In the genomic region with DNA sequence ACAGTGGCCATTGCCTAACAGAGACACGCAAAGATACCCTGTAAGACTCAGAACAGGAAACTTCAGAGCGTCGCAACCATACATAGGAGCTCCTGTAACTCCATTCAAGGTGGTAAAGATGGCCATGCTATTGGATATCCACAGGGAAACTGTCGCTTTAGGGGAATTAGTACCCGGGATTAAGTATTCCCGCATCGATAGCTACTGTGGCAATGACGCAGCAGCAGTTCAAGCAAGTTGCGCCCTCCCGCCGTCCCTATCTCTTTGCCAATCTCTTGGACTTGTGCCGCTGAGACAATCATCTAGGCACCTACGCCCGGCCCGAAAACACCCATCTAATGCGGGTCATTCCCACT, we compare ENCODE assay signal across 1 fruit fly cellular context.
TF ChIP-seq lines count a peak whose summit lies in the region.

No protein-coding gene starts in this region.

TF ChIP-seq in whole organism, embryonic, 481 proteins besides CTCF, POLR2A, EP300 and RAD21 (continued from another document and continues in another):
- TF ChIP-seq repo (GFP tag; optimal IDR thresholded peaks at IDR 0.05; lab: Kevin White, UChicago) = no peak
- no peak for TF ChIP-seq zen2 (GFP tag; IDR thresholded peaks at IDR 0.05; lab: Robert Waterston, UW; ENCODE audit: partially characterized antibody)
- peak; percentile 11 for TF ChIP-seq Chrac-16 (GFP tag; optimal IDR thresholded peaks at IDR 0.05; lab: Kevin White, UChicago)
- peak; percentile 21 for TF ChIP-seq CG9437 (GFP tag; optimal IDR thresholded peaks at IDR 0.05; lab: Kevin White, UChicago)
- peak; percentile 58 for TF ChIP-seq eyg (GFP tag; optimal IDR thresholded peaks at IDR 0.05; lab: Kevin White, UChicago)
- peak; percentile 55 for TF ChIP-seq CG11247 (GFP tag; IDR thresholded peaks at IDR 0.05; lab: Robert Waterston, UW)
- peak; percentile 50 for TF ChIP-seq CG17359 (tag; optimal IDR thresholded peaks at IDR 0.05; lab: Kevin White, UChicago)
- peak; percentile 75 for TF ChIP-seq esg (GFP tag; conservative IDR thresholded peaks at IDR 0.05; lab: Robert Waterston, UW)
- TF ChIP-seq CG31365 (tag; optimal IDR thresholded peaks at IDR 0.05; lab: Kevin White, UChicago) = no peak
- TF ChIP-seq eve (GFP tag; optimal IDR thresholded peaks at IDR 0.05; lab: Kevin White, UChicago) = no peak
- TF ChIP-seq rib (GFP tag; IDR thresholded peaks at IDR 0.05; lab: Robert Waterston, UW) = peak; percentile 74
- no peak for TF ChIP-seq pita (GFP tag; optimal IDR thresholded peaks at IDR 0.05; lab: Kevin White, UChicago)
- TF ChIP-seq Hand (GFP tag; optimal IDR thresholded peaks at IDR 0.05; lab: Kevin White, UChicago) = peak; percentile 66
- 0 out of 2 replicates have a peak, but pooled peaks have one; percentile 21 for TF ChIP-seq CG31224 (GFP tag; IDR thresholded peaks at IDR 0.05; lab: Robert Waterston, UW)
- peak; percentile 43 for TF ChIP-seq scrt (GFP tag; optimal IDR thresholded peaks at IDR 0.05; lab: Kevin White, UChicago)
- no peak for TF ChIP-seq knrl (GFP tag; IDR thresholded peaks at IDR 0.05; lab: Robert Waterston, UW; ENCODE audit: partially characterized antibody)
- no peak for TF ChIP-seq zf30C (GFP tag; optimal IDR thresholded peaks at IDR 0.05; lab: Kevin White, UChicago)
- peak; percentile 79 for TF ChIP-seq Atf6 (GFP tag; IDR thresholded peaks at IDR 0.05; lab: Robert Waterston, UW)
- no peak for TF ChIP-seq kah (GFP tag; optimal IDR thresholded peaks at IDR 0.05; lab: Kevin White, UChicago)
- peak; percentile 25; the same call in 1 of the 2 replicates for TF ChIP-seq onecut (GFP tag; IDR thresholded peaks at IDR 0.05; lab: Robert Waterston, UW)
- peak; percentile 63; the same call in 2 of the 3 replicates for TF ChIP-seq CG7357 (GFP tag; IDR thresholded peaks at IDR 0.05; lab: Robert Waterston, UW)
- TF ChIP-seq CG6654 (GFP tag; optimal IDR thresholded peaks at IDR 0.05; lab: Kevin White, UChicago) = no peak
- peak; percentile 26 for TF ChIP-seq Atf-2 (GFP tag; optimal IDR thresholded peaks at IDR 0.05; lab: Kevin White, UChicago)
- TF ChIP-seq Ada2b (GFP tag; IDR thresholded peaks at IDR 0.05; lab: Robert Waterston, UW) = peak; percentile 76
- TF ChIP-seq run (tag; optimal IDR thresholded peaks at IDR 0.05; lab: Kevin White, UChicago) = no peak
- peak; percentile 49 for TF ChIP-seq phol (tag; optimal IDR thresholded peaks at IDR 0.05; lab: Kevin White, UChicago)
- peak; percentile 77 for TF ChIP-seq sob (GFP tag; IDR thresholded peaks at IDR 0.05; lab: Robert Waterston, UW)
- TF ChIP-seq hbn (GFP tag; IDR thresholded peaks at IDR 0.05; lab: Robert Waterston, UW; ENCODE audit: partially characterized antibody) = no peak
- peak; percentile 46 for TF ChIP-seq ATbp (GFP tag; optimal IDR thresholded peaks at IDR 0.05; lab: Kevin White, UChicago)
- peak; percentile 16 for TF ChIP-seq CG10274 (GFP tag; optimal IDR thresholded peaks at IDR 0.05; lab: Kevin White, UChicago)
- TF ChIP-seq CG17568 (GFP tag; optimal IDR thresholded peaks at IDR 0.05; lab: Kevin White, UChicago) = no peak
- TF ChIP-seq nmo (GFP tag; optimal IDR thresholded peaks at IDR 0.05; lab: Kevin White, UChicago) = peak; percentile 52
- no peak for TF ChIP-seq Asciz (GFP tag; optimal IDR thresholded peaks at IDR 0.05; lab: Kevin White, UChicago)
- TF ChIP-seq B-H2 (GFP tag; optimal IDR thresholded peaks at IDR 0.05; lab: Kevin White, UChicago) = no peak
- TF ChIP-seq seq (GFP tag; IDR thresholded peaks at IDR 0.05; lab: Robert Waterston, UW) = peak; percentile 66
- peak; percentile 9 for TF ChIP-seq ERR (GFP tag; optimal IDR thresholded peaks at IDR 0.05; lab: Kevin White, UChicago)
- 0 out of 2 replicates have a peak, but pooled peaks have one; percentile 38 for TF ChIP-seq Gsc (GFP tag; IDR thresholded peaks at IDR 0.05; lab: Robert Waterston, UW)
- TF ChIP-seq dmrt99B (tag; optimal IDR thresholded peaks at IDR 0.05; lab: Kevin White, UChicago) = peak; percentile 69
- no peak for TF ChIP-seq CG6254 (GFP tag; optimal IDR thresholded peaks at IDR 0.05; lab: Kevin White, UChicago)
- no peak for TF ChIP-seq CrebB (tag; optimal IDR thresholded peaks at IDR 0.05; lab: Kevin White, UChicago)
- peak; percentile 5 for TF ChIP-seq CG11723 (GFP tag; optimal IDR thresholded peaks at IDR 0.05; lab: Kevin White, UChicago)
- peak; percentile 68 for TF ChIP-seq CG13296 (GFP tag; optimal IDR thresholded peaks at IDR 0.05; lab: Kevin White, UChicago)
- peak; percentile 43 for TF ChIP-seq CG10979 (tag; optimal IDR thresholded peaks at IDR 0.05; lab: Kevin White, UChicago)
- peak; percentile 49 for TF ChIP-seq CG9727 (GFP tag; optimal IDR thresholded peaks at IDR 0.05; lab: Kevin White, UChicago)
- TF ChIP-seq CG1603 (tag; optimal IDR thresholded peaks at IDR 0.05; lab: Kevin White, UChicago) = peak; percentile 62
- TF ChIP-seq cato (GFP tag; optimal IDR thresholded peaks at IDR 0.05; lab: Kevin White, UChicago; ENCODE audit: borderline replicate concordance) = no peak
- no peak for TF ChIP-seq fru (optimal IDR thresholded peaks at IDR 0.05; lab: Kevin White, UChicago)
- no peak for TF ChIP-seq CG15601 (tag; optimal IDR thresholded peaks at IDR 0.05; lab: Kevin White, UChicago)
- TF ChIP-seq CG12219 (GFP tag; optimal IDR thresholded peaks at IDR 0.05; lab: Kevin White, UChicago) = peak; percentile 48
- TF ChIP-seq lov (optimal IDR thresholded peaks at IDR 0.05; lab: Kevin White, UChicago) = no peak
- TF ChIP-seq lov (GFP tag; IDR thresholded peaks at IDR 0.05; lab: Robert Waterston, UW) = no peak
- TF ChIP-seq chm (GFP tag; IDR thresholded peaks at IDR 0.05; lab: Robert Waterston, UW) = 0 out of 2 replicates have a peak, but pooled peaks have one; percentile 38
- no peak for TF ChIP-seq ac (GFP tag; optimal IDR thresholded peaks at IDR 0.05; lab: Kevin White, UChicago)
- TF ChIP-seq p53 (GFP tag; optimal IDR thresholded peaks at IDR 0.05; lab: Kevin White, UChicago) = no peak
- no peak for TF ChIP-seq Hr39 (optimal IDR thresholded peaks at IDR 0.05; lab: Kevin White, UChicago)
- TF ChIP-seq CG18764 (GFP tag; optimal IDR thresholded peaks at IDR 0.05; lab: Kevin White, UChicago) = no peak
- TF ChIP-seq Dp (GFP tag; optimal IDR thresholded peaks at IDR 0.05; lab: Kevin White, UChicago) = no peak
- TF ChIP-seq tgo (GFP tag; IDR thresholded peaks at IDR 0.05; lab: Robert Waterston, UW) = peak; percentile 78
- no peak for TF ChIP-seq ftz-f1 (GFP tag; optimal IDR thresholded peaks at IDR 0.05; lab: Kevin White, UChicago)
- TF ChIP-seq sisA (GFP tag; IDR thresholded peaks at IDR 0.05; lab: Robert Waterston, UW) = peak; percentile 69
- peak; percentile 63; the same call in 2 of the 4 replicates for TF ChIP-seq Gug (GFP tag; IDR thresholded peaks at IDR 0.05; lab: Robert Waterston, UW)
- TF ChIP-seq MTF-1 (GFP tag; optimal IDR thresholded peaks at IDR 0.05; lab: Kevin White, UChicago; ENCODE audit: borderline replicate concordance) = no peak
- TF ChIP-seq CG7786 (GFP tag; optimal IDR thresholded peaks at IDR 0.05; lab: Kevin White, UChicago) = peak; percentile 47
- TF ChIP-seq Ets65A (GFP tag; lab: Kevin White, UChicago) = peak; percentile 92
- peak; percentile 84 for TF ChIP-seq CG10543 (GFP tag; optimal IDR thresholded peaks at IDR 0.05; lab: Kevin White, UChicago)
- peak; percentile 89 for TF ChIP-seq dysf (GFP tag; IDR thresholded peaks at IDR 0.05; lab: Robert Waterston, UW)
- no peak for TF ChIP-seq Dll (GFP tag; IDR thresholded peaks at IDR 0.05; lab: Robert Waterston, UW; ENCODE audit: partially characterized antibody)
- peak; percentile 53 for TF ChIP-seq HmgZ (tag; optimal IDR thresholded peaks at IDR 0.05; lab: Kevin White, UChicago)
- no peak for TF ChIP-seq CG8359 (GFP tag; optimal IDR thresholded peaks at IDR 0.05; lab: Kevin White, UChicago; ENCODE audit: borderline replicate concordance)
- TF ChIP-seq Sox100B (GFP tag; optimal IDR thresholded peaks at IDR 0.05; lab: Kevin White, UChicago) = no peak
- TF ChIP-seq Blimp-1 (GFP tag; optimal IDR thresholded peaks at IDR 0.05; lab: Kevin White, UChicago) = peak; percentile 40
- peak; percentile 80 for TF ChIP-seq vvl (GFP tag; IDR thresholded peaks at IDR 0.05; lab: Robert Waterston, UW)
- TF ChIP-seq Lhr (GFP tag; optimal IDR thresholded peaks at IDR 0.05; lab: Kevin White, UChicago) = no peak
- peak; percentile 43 for TF ChIP-seq CG10209 (GFP tag; optimal IDR thresholded peaks at IDR 0.05; lab: Kevin White, UChicago)
- peak; percentile 42 for TF ChIP-seq tin (GFP tag; optimal IDR thresholded peaks at IDR 0.05; lab: Kevin White, UChicago)
- TF ChIP-seq CG16815 (GFP tag; optimal IDR thresholded peaks at IDR 0.05; lab: Kevin White, UChicago) = peak; percentile 16
- TF ChIP-seq Hr78 (GFP tag; optimal IDR thresholded peaks at IDR 0.05; lab: Kevin White, UChicago) = peak in 1 of 2 experiments; percentile 24
- TF ChIP-seq Med (GFP tag; lab: Kevin White, UChicago) = peak; percentile 95
- TF ChIP-seq slou (GFP tag; optimal IDR thresholded peaks at IDR 0.05; lab: Kevin White, UChicago) = no peak
- peak; percentile 48 for TF ChIP-seq Sox102F (GFP tag; optimal IDR thresholded peaks at IDR 0.05; lab: Kevin White, UChicago)
- TF ChIP-seq CG30403 (GFP tag; optimal IDR thresholded peaks at IDR 0.05; lab: Kevin White, UChicago) = peak; percentile 57
- no peak for TF ChIP-seq Vsx1 (GFP tag; optimal IDR thresholded peaks at IDR 0.05; lab: Kevin White, UChicago)
- no peak for TF ChIP-seq sim (GFP tag; IDR thresholded peaks at IDR 0.05; lab: Robert Waterston, UW)
- peak; percentile 68 for TF ChIP-seq NFAT (GFP tag; IDR thresholded peaks at IDR 0.05; lab: Robert Waterston, UW)
- TF ChIP-seq CG7271 (tag; optimal IDR thresholded peaks at IDR 0.05; lab: Kevin White, UChicago) = no peak
- peak; percentile 79 for TF ChIP-seq CG32532 (GFP tag; IDR thresholded peaks at IDR 0.05; lab: Robert Waterston, UW)
- peak; percentile 52 for TF ChIP-seq CG12942 (GFP tag; optimal IDR thresholded peaks at IDR 0.05; lab: Kevin White, UChicago)
- TF ChIP-seq CG14014 (GFP tag; IDR thresholded peaks at IDR 0.05; lab: Robert Waterston, UW) = peak; percentile 69
- TF ChIP-seq Opbp (GFP tag; IDR thresholded peaks at IDR 0.05; lab: Robert Waterston, UW; ENCODE audit: partially characterized antibody) = no peak
- peak; percentile 60 for TF ChIP-seq pb (GFP tag; optimal IDR thresholded peaks at IDR 0.05; lab: Kevin White, UChicago)
- TF ChIP-seq Deaf1 (tag; optimal IDR thresholded peaks at IDR 0.05; lab: Kevin White, UChicago) = peak; percentile 31
- no peak for TF ChIP-seq Scr (GFP tag; IDR thresholded peaks at IDR 0.05; lab: Robert Waterston, UW; ENCODE audit: partially characterized antibody)
- peak; percentile 49; the same call in 1 of the 2 replicates for TF ChIP-seq CG32767 (GFP tag; IDR thresholded peaks at IDR 0.05; lab: Robert Waterston, UW)
- no peak for TF ChIP-seq exex (tag; optimal IDR thresholded peaks at IDR 0.05; lab: Kevin White, UChicago)
- peak; percentile 79 for TF ChIP-seq sens (GFP tag; lab: Kevin White, UChicago)
- TF ChIP-seq C15 (GFP tag; IDR thresholded peaks at IDR 0.05; lab: Robert Waterston, UW) = no peak
- TF ChIP-seq corto (GFP tag; optimal IDR thresholded peaks at IDR 0.05; lab: Kevin White, UChicago) = no peak
- peak; percentile 55 for TF ChIP-seq shn (GFP tag; optimal IDR thresholded peaks at IDR 0.05; lab: Kevin White, UChicago)
- peak; percentile 52 for TF ChIP-seq tx (GFP tag; optimal IDR thresholded peaks at IDR 0.05; lab: Kevin White, UChicago)
- TF ChIP-seq Taf1 (GFP tag; IDR thresholded peaks at IDR 0.05; lab: Robert Waterston, UW) = peak; percentile 66
- TF ChIP-seq z (GFP tag; IDR thresholded peaks at IDR 0.05; lab: Robert Waterston, UW) = no peak
- no peak for TF ChIP-seq HLH4C (GFP tag; IDR thresholded peaks at IDR 0.05; lab: Robert Waterston, UW; ENCODE audit: partially characterized antibody)
- TF ChIP-seq CG5180 (GFP tag; optimal IDR thresholded peaks at IDR 0.05; lab: Kevin White, UChicago) = peak; percentile 38
- TF ChIP-seq CG16813 (GFP tag; IDR thresholded peaks at IDR 0.05; lab: Robert Waterston, UW; ENCODE audit: partially characterized antibody) = no peak
- TF ChIP-seq vfl (GFP tag; optimal IDR thresholded peaks at IDR 0.05; lab: Kevin White, UChicago) = no peak
- TF ChIP-seq Stat92E (GFP tag; optimal IDR thresholded peaks at IDR 0.05; lab: Kevin White, UChicago) = no peak
- peak; percentile 77 for TF ChIP-seq Meics (GFP tag; optimal IDR thresholded peaks at IDR 0.05; lab: Kevin White, UChicago)
- TF ChIP-seq croc (GFP tag; conservative IDR thresholded peaks at IDR 0.05; lab: Robert Waterston, UW) = no peak
- TF ChIP-seq CG9932 (GFP tag; IDR thresholded peaks at IDR 0.05; lab: Robert Waterston, UW) = peak; percentile 83
- peak; percentile 31 to 49 for TF ChIP-seq bsh (GFP tag; optimal IDR thresholded peaks at IDR 0.05; lab: Kevin White, UChicago)
- TF ChIP-seq CG7928 (GFP tag; optimal IDR thresholded peaks at IDR 0.05; lab: Kevin White, UChicago) = no peak
- peak; percentile 28; the same call in 1 of the 2 replicates for TF ChIP-seq crol (GFP tag; IDR thresholded peaks at IDR 0.05; lab: Robert Waterston, UW)
- peak; percentile 73 for TF ChIP-seq zfh2 (GFP tag; optimal IDR thresholded peaks at IDR 0.05; lab: Kevin White, UChicago)
- no peak for TF ChIP-seq nerfin-2 (GFP tag; IDR thresholded peaks at IDR 0.05; lab: Robert Waterston, UW; ENCODE audit: partially characterized antibody)
- peak; percentile 78 for TF ChIP-seq D19B (GFP tag; optimal IDR thresholded peaks at IDR 0.05; lab: Kevin White, UChicago)
- TF ChIP-seq CG1792 (GFP tag; optimal IDR thresholded peaks at IDR 0.05; lab: Kevin White, UChicago) = peak; percentile 25
- TF ChIP-seq CG34224 (GFP tag; IDR thresholded peaks at IDR 0.05; lab: Robert Waterston, UW; ENCODE audit: partially characterized antibody) = no peak
- peak; percentile 73 for TF ChIP-seq Xrp1 (GFP tag; IDR thresholded peaks at IDR 0.05; lab: Robert Waterston, UW)
- peak; percentile 31; the same call in 1 of the 2 replicates for TF ChIP-seq danr (GFP tag; IDR thresholded peaks at IDR 0.05; lab: Robert Waterston, UW)
- no peak for TF ChIP-seq pros (GFP tag; optimal IDR thresholded peaks at IDR 0.05; lab: Kevin White, UChicago)
- peak; percentile 37 for TF ChIP-seq CG4820 (GFP tag; optimal IDR thresholded peaks at IDR 0.05; lab: Kevin White, UChicago)
- TF ChIP-seq en (GFP tag; optimal IDR thresholded peaks at IDR 0.05; lab: Kevin White, UChicago) = peak; percentile 6
- TF ChIP-seq fd64A (GFP tag; optimal IDR thresholded peaks at IDR 0.05; lab: Kevin White, UChicago) = no peak
- no peak for TF ChIP-seq crp (GFP tag; optimal IDR thresholded peaks at IDR 0.05; lab: Kevin White, UChicago)
- no peak for TF ChIP-seq CG12744 (GFP tag; optimal IDR thresholded peaks at IDR 0.05; lab: Kevin White, UChicago)
- TF ChIP-seq Sin3A (optimal IDR thresholded peaks at IDR 0.05; lab: Kevin White, UChicago) = no peak
- TF ChIP-seq h (optimal IDR thresholded peaks at IDR 0.05; lab: Kevin White, UChicago) = no peak
